Fruit fly (Drosophila melanogaster) whole organism, larva: Measurements from ENCODE around the gene CG45095.
"Not testable (repeated sequence)": the region's sequence is repeated elsewhere in the genome, so short reads cannot be mapped to it uniquely, and the experiment has no call there.

ENCODE experiments used
- noc ChIP-seq: fragments of 200-800 bp; sonication (Bioruptor generic); optimal IDR thresholded peaks from 3 replicates; lab custom pipeline; 2019; ENCODE audit warnings: missing biosample characterization, mild to moderate bottlenecking, missing genetic modification characterization, moderate library complexity

CG45095 gene

DNA sequence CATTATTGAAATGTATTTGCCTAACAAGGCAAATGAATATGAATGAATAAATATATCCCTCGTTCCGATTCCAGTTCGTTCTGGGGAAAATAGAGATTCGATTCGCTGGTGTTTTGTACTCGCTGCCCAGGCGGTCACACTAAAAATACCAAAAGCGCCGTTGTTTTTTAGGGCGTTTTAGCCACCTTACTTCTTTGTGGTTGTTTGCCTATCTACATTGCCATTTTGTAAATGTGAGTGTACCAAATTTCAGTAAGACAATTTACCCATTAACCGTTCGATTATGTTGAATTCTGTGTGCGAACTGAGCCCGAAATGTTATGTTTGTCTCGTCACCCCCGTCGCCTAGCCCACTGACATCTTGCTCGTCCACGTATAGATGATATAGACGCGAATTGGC lies 4.9 kb upstream of the CG45095 start, which contains the start of the genes CG33095 and CG33096:
TSS of gene CG33095 (plus strand) at position 187 of the 400 bp plus-strand sequence.
TSS of gene CG33096 (plus strand) at position 187 of the 400 bp plus-strand sequence.
- TF ChIP-seq noc, result no peak

- TF ChIP-seq noc, result no peak
These were observed 6.6 kb downstream of the CG45095 start, which contains the start of gene CG34027 for dm6 chr3R:25108932-25109331. Gene CG34027 (minus strand): TSS chr3R:25109032.

dm6 chr3R:25112466-25112939 lies 10.2 kb downstream of the CG45095 start, which contains the start of gene Nepl16:
Gene Nepl16 (minus strand): TSS chr3R:25112516.
- TF ChIP-seq noc, result no peak

- no peak for TF ChIP-seq noc
These were observed 20.4 kb downstream of the CG45095 start, which contains the start of the genes CG31510 and TTLL5 for dm6 chr3R:25122736-25123211. Gene CG31510 (minus strand): TSS chr3R:25122920. Gene TTLL5 (minus strand): TSS chr3R:25122920.

dm6 chr3R:25123262-25123661 lies 20.9 kb downstream of the CG45095 start, which contains the start of gene vig2:
Gene vig2 (plus strand): TSS chr3R:25123373.
- not testable (repeated sequence) for TF ChIP-seq noc

dm6 chr3R:25126823-25127222 lies 24.5 kb downstream of the CG45095 start:
- TF ChIP-seq noc, result no peak

dm6 chr3R:25127231-25127689 lies 24.9 kb downstream of the CG45095 start, which contains the start of the genes Mocs2A, Mocs2B and Clbn:
Gene Mocs2A (minus strand): TSS chr3R:25127359.
Gene Mocs2B (minus strand): TSS chr3R:25127359.
Gene Clbn (plus strand): TSS chr3R:25127502.
- TF ChIP-seq noc, result no peak

dm6 chr3R:25131042-25131441 lies 28.7 kb downstream of the CG45095 start, which contains the start of gene Bili:
Gene Bili (plus strand): TSS chr3R:25131306.
- TF ChIP-seq noc, result not testable (repeated sequence)

DNA sequence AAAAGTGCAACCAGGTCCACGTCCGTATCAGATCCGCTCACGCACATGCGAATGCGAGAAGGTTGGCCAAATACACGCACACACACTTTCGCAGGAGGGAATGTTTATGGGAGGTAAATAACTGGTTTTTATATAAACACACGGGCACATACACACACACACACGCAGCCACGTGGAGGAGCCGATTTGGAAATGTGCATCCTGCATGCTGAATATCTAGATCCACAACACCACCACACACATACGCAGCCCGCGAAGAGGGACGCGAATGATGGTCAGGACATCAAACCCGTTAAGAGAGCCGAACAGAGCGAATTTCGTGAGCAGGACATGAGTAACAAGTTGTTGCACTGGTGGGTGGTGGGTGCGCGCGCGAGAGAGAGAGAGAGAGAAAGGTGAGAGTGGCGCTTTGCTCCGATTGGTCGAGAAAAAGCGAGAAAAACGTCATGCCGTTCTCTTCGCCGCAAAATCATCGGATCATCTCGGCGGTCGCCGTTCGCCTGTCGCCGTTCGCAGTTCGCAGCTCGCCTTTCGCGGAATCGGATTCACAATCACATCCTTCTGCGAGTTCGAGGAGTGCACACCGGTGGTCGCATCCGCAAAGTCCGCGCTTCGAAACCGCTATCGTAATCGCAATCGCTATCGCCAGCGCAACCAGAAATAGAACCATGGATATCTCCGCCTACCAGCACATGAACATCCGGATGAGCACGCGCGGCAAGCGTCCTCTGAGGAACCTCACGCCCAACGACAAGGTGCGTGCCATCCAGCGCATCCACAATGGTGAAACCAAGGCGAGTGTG lies 35.4 kb downstream of the CG45095 start, which contains the start of gene danr:
TSS of gene danr (plus strand) at position 508 of the 803 bp plus-strand sequence.
- no peak for TF ChIP-seq noc

DNA sequence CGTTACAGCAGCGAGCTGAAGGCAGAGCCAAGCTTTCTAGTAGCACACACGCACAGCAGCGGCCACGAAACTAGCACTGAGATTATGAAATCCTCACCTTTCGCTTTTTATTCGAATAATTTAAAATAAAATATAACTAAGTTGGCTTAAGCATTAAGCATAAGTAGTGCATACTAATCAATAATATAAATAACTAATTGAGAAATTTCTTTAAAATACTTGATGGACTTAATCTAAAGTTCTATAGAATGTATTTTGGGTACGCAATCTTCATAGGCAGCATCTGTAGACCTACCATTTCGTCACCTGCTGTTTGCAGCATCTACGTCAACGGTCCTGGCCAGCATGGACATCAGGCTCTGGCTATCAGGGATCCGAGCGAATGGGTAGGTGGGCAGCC lies 50.0 kb downstream of the CG45095 start:
- TF ChIP-seq noc, result no peak
